Fruit fly (Drosophila melanogaster) whole organism, embryonic: ENCODE measurements around the gene AstC.

ENCODE experiments used
- Aef1 ChIP-seq: fragments of 200-800 bp; sonication (Bioruptor generic); IDR thresholded peaks from 3 replicates; pipeline ENCODE4 v1.3.6; 2022; ENCODE audit warnings: missing biosample characterization, missing genetic modification characterization
- CG10267 ChIP-seq: fragments of 200-800 bp; sonication (Bioruptor generic); optimal IDR thresholded peaks from 2 replicates; lab custom pipeline; 2018; ENCODE audit warnings: missing biosample characterization, mild to moderate bottlenecking, missing genetic modification characterization, moderate library complexity
- CG10543 ChIP-seq: fragments of 200-800 bp; sonication (Bioruptor generic); optimal IDR thresholded peaks from 3 replicates; lab custom pipeline; 2017; ENCODE audit warnings: missing biosample characterization, mild to moderate bottlenecking, missing genetic modification characterization, moderate library complexity
- CG10959 ChIP-seq: fragments of 200-800 bp; sonication (Bioruptor generic); IDR thresholded peaks from 2 replicates; pipeline ENCODE4 v1.3.6; 2022; ENCODE audit warnings: missing biosample characterization, missing genetic modification characterization
- CG11696 ChIP-seq: fragments of 200-800 bp; sonication (Bioruptor generic); IDR thresholded peaks from 2 replicates; pipeline ENCODE4 v1.3.6; 2022; ENCODE audit warnings: missing biosample characterization, missing genetic modification characterization
- CG12104 ChIP-seq: fragments of 200-800 bp; sonication (Bioruptor generic); optimal IDR thresholded peaks from 3 replicates; lab custom pipeline; 2016; ENCODE audit warnings: missing biosample characterization, missing genetic modification characterization
- CG12769 ChIP-seq: fragments of 200-800 bp; sonication (Bioruptor generic); optimal IDR thresholded peaks from 2 replicates; lab custom pipeline; 2019; ENCODE audit warnings: missing biosample characterization, mild to moderate bottlenecking, missing genetic modification characterization, moderate library complexity
- CG14860 ChIP-seq: fragments of 200-800 bp; sonication (Bioruptor generic); IDR thresholded peaks from 3 replicates; pipeline ENCODE4 v1.3.6; 2022; ENCODE audit warnings: missing biosample characterization, missing genetic modification characterization; ENCODE audit not compliant: partially characterized antibody
- CG15269 ChIP-seq: fragments of 200-800 bp; sonication (Bioruptor generic); optimal IDR thresholded peaks from 2 replicates; lab custom pipeline; 2018; ENCODE audit warnings: missing biosample characterization, mild to moderate bottlenecking, missing genetic modification characterization, moderate library complexity
- CG15514 ChIP-seq: fragments of 200-800 bp; sonication (Bioruptor generic); optimal IDR thresholded peaks from 3 replicates; lab custom pipeline; 2017; ENCODE audit warnings: missing biosample characterization, missing genetic modification characterization, mild to moderate bottlenecking, moderate library complexity, missing genetic modification reagents
- CG16813 ChIP-seq: fragments of 200-800 bp; sonication (Bioruptor generic); IDR thresholded peaks from 3 replicates; pipeline ENCODE4 v1.3.6; 2022; ENCODE audit warnings: missing biosample characterization, missing genetic modification characterization; ENCODE audit not compliant: partially characterized antibody
- CG17359 ChIP-seq: fragments of 200-800 bp; sonication (Bioruptor generic); optimal IDR thresholded peaks from 3 replicates; lab custom pipeline; 2018; ENCODE audit warnings: missing biosample characterization, mild to moderate bottlenecking, missing genetic modification characterization, moderate library complexity
- CG1792 ChIP-seq: fragments of 200-800 bp; sonication (Bioruptor generic); optimal IDR thresholded peaks from 2 replicates; lab custom pipeline; 2016; ENCODE audit warnings: missing biosample characterization, missing genetic modification characterization
- CG18764 ChIP-seq: fragments of 200-800 bp; sonication (Bioruptor generic); optimal IDR thresholded peaks from 3 replicates; lab custom pipeline; 2016; ENCODE audit warnings: missing biosample characterization, missing genetic modification characterization
- CG2116 ChIP-seq: fragments of 200-800 bp; sonication (Bioruptor generic); optimal IDR thresholded peaks from 3 replicates; lab custom pipeline; 2018; ENCODE audit warnings: missing biosample characterization, mild to moderate bottlenecking, missing genetic modification characterization
- CG31224 ChIP-seq: fragments of 200-800 bp; sonication (Bioruptor generic); IDR thresholded peaks from 2 replicates; pipeline ENCODE4 v1.3.6; 2022; ENCODE audit warnings: missing biosample characterization, missing genetic modification characterization
- CG5245 ChIP-seq: fragments of 200-800 bp; sonication (Bioruptor generic); optimal IDR thresholded peaks from 3 replicates; lab custom pipeline; 2016; ENCODE audit warnings: missing biosample characterization, missing genetic modification characterization
- Dll ChIP-seq: fragments of 200-800 bp; sonication (Bioruptor generic); IDR thresholded peaks from 4 replicates; pipeline ENCODE4 v1.3.6; 2022; ENCODE audit warnings: missing biosample characterization, missing genetic modification characterization; ENCODE audit not compliant: partially characterized antibody
- Doc3 ChIP-seq: fragments of 200-800 bp; sonication (Bioruptor generic); IDR thresholded peaks from 3 replicates; pipeline ENCODE4 v1.3.6; 2022; ENCODE audit warnings: missing biosample characterization, missing genetic modification characterization; ENCODE audit not compliant: partially characterized antibody
- Dref ChIP-seq: fragments of 200-800 bp; sonication (Bioruptor generic); IDR thresholded peaks from 2 replicates; pipeline ENCODE4 v1.3.6; 2022; ENCODE audit warnings: missing biosample characterization, missing genetic modification characterization
- Drgx ChIP-seq: fragments of 200-800 bp; sonication (Bioruptor generic); IDR thresholded peaks from 2 replicates; pipeline ENCODE4 v1.3.6; 2022; ENCODE audit warnings: missing biosample characterization, missing genetic modification characterization
- Hey ChIP-seq: fragments of 200-800 bp; sonication (Bioruptor generic); optimal IDR thresholded peaks from 3 replicates; lab custom pipeline; 2018; ENCODE audit warnings: missing biosample characterization, mild to moderate bottlenecking, missing genetic modification characterization
- HmgD ChIP-seq: fragments of 200-800 bp; sonication (Bioruptor generic); optimal IDR thresholded peaks from 3 replicates; lab custom pipeline; 2016; ENCODE audit warnings: missing biosample characterization, missing genetic modification characterization
- Hr3 ChIP-seq: fragments of 200-800 bp; sonication (Bioruptor generic); optimal IDR thresholded peaks from 3 replicates; lab custom pipeline; 2016; ENCODE audit warnings: missing biosample characterization, missing genetic modification characterization
- MBD-R2 ChIP-seq: fragments of 200-800 bp; sonication (Bioruptor generic); IDR thresholded peaks from 2 replicates; pipeline ENCODE4 v1.3.6; 2022; ENCODE audit warnings: missing biosample characterization, missing genetic modification characterization
- Mad ChIP-seq: fragments of 200-800 bp; sonication (Bioruptor generic); optimal IDR thresholded peaks from 2 replicates; lab custom pipeline; 2016; ENCODE audit warnings: missing biosample characterization, missing genetic modification characterization
- NfI ChIP-seq: fragments of 200-800 bp; sonication (Bioruptor generic); optimal IDR thresholded peaks from 3 replicates; lab custom pipeline; 2018; ENCODE audit warnings: missing biosample characterization, mild to moderate bottlenecking, missing genetic modification characterization, moderate library complexity
- Oli ChIP-seq: fragments of 200-800 bp; sonication (Bioruptor generic); optimal IDR thresholded peaks from 2 replicates; lab custom pipeline; 2018; ENCODE audit warnings: missing biosample characterization, mild to moderate bottlenecking, missing genetic modification characterization, moderate library complexity
- amos ChIP-seq: fragments of 200-800 bp; sonication (Bioruptor generic); IDR thresholded peaks from 2 replicates; pipeline ENCODE4 v1.3.6; 2022; ENCODE audit warnings: missing biosample characterization, missing genetic modification characterization; ENCODE audit not compliant: partially characterized antibody
- bowl ChIP-seq: fragments of 200-800 bp; sonication (Bioruptor generic); IDR thresholded peaks from 2 replicates; pipeline ENCODE4 v1.3.6; 2022; ENCODE audit warnings: missing biosample characterization, missing genetic modification characterization
- btn ChIP-seq: fragments of 200-800 bp; sonication (Bioruptor generic); optimal IDR thresholded peaks from 2 replicates; lab custom pipeline; 2016; ENCODE audit warnings: missing biosample characterization, missing genetic modification characterization
- chinmo ChIP-seq: fragments of 200-800 bp; sonication (Bioruptor generic); IDR thresholded peaks from 4 replicates; pipeline ENCODE4 v1.3.6; 2022; ENCODE audit warnings: missing biosample characterization, missing genetic modification characterization; ENCODE audit not compliant: partially characterized antibody
- chm ChIP-seq: fragments of 200-800 bp; sonication (Bioruptor generic); IDR thresholded peaks from 2 replicates; pipeline ENCODE4 v1.3.6; 2022; ENCODE audit warnings: missing biosample characterization, missing genetic modification characterization
- dmrt11E ChIP-seq: fragments of 200-800 bp; sonication (Bioruptor generic); optimal IDR thresholded peaks from 3 replicates; lab custom pipeline; 2018; ENCODE audit warnings: missing biosample characterization, mild to moderate bottlenecking, missing genetic modification characterization, moderate library complexity
- dpn ChIP-seq, 2 experiments: fragments of 200-800 bp; sonication (Bioruptor generic); optimal IDR thresholded peaks; 3 replicates each; lab custom pipeline; 2016; ENCODE audit warnings: missing biosample characterization in 2 of 2, missing genetic modification characterization in 2 of 2
- gcm ChIP-seq: fragments of 200-800 bp; sonication (Bioruptor generic); optimal IDR thresholded peaks from 2 replicates; lab custom pipeline; 2019; ENCODE audit warnings: missing biosample characterization, mild to moderate bottlenecking, missing genetic modification characterization, moderate library complexity
- nmo ChIP-seq: fragments of 200-800 bp; sonication (Bioruptor generic); optimal IDR thresholded peaks from 2 replicates; lab custom pipeline; 2018; ENCODE audit warnings: missing biosample characterization, mild to moderate bottlenecking, missing genetic modification characterization, moderate library complexity
- pb ChIP-seq: fragments of 200-800 bp; sonication (Bioruptor generic); optimal IDR thresholded peaks from 3 replicates; lab custom pipeline; 2016; ENCODE audit warnings: missing biosample characterization, missing genetic modification characterization
- pzg ChIP-seq: fragments of 200-800 bp; sonication (Bioruptor generic); optimal IDR thresholded peaks from 3 replicates; lab custom pipeline; 2018; ENCODE audit warnings: missing biosample characterization, mild to moderate bottlenecking, missing genetic modification characterization, moderate library complexity
- sc ChIP-seq, 3 experiments: fragments of >200 bp in 2 of 3; fragments of 200-800 bp in 1 of 3; sonication (Bioruptor generic) in 1 of 3; optimal IDR thresholded peaks; 2 replicates in 2 of 3; 3 replicates in 1 of 3; lab custom pipeline; 2017; ENCODE audit warnings: mild to moderate bottlenecking in 1 of 3, missing biosample characterization in 1 of 3, missing genetic modification characterization in 1 of 3, missing genetic modification reagents in 1 of 3
- seq ChIP-seq: fragments of 200-800 bp; sonication (Bioruptor generic); IDR thresholded peaks from 2 replicates; pipeline ENCODE4 v1.3.6; 2022; ENCODE audit warnings: missing biosample characterization, missing genetic modification characterization
- tap ChIP-seq: fragments of 200-800 bp; optimal IDR thresholded peaks from 3 replicates; lab custom pipeline; 2019; ENCODE audit warnings: missing biosample characterization, mild to moderate bottlenecking, missing genetic modification characterization, moderate library complexity
- trem ChIP-seq: fragments of 200-800 bp; optimal IDR thresholded peaks from 3 replicates; lab custom pipeline; 2019; ENCODE audit warnings: missing biosample characterization, mild to moderate bottlenecking, missing genetic modification characterization, moderate library complexity
- unc-4 ChIP-seq: fragments of 200-800 bp; sonication (Bioruptor generic); IDR thresholded peaks from 2 replicates; pipeline ENCODE4 v1.3.6; 2022; ENCODE audit warnings: missing biosample characterization, missing genetic modification characterization; ENCODE audit not compliant: partially characterized antibody
- wdn ChIP-seq: fragments of 200-800 bp; sonication (Bioruptor generic); IDR thresholded peaks from 2 replicates; pipeline ENCODE4 v1.3.6; 2022; ENCODE audit warnings: missing biosample characterization, missing genetic modification characterization
- yki ChIP-seq: fragments of >200 bp; optimal IDR thresholded peaks from 3 replicates; lab custom pipeline; 2018
- zen2 ChIP-seq: fragments of 200-800 bp; sonication (Bioruptor generic); IDR thresholded peaks from 3 replicates; pipeline ENCODE4 v1.3.6; 2022; ENCODE audit warnings: missing biosample characterization, missing genetic modification characterization; ENCODE audit not compliant: partially characterized antibody

Gene AstC

DNA sequence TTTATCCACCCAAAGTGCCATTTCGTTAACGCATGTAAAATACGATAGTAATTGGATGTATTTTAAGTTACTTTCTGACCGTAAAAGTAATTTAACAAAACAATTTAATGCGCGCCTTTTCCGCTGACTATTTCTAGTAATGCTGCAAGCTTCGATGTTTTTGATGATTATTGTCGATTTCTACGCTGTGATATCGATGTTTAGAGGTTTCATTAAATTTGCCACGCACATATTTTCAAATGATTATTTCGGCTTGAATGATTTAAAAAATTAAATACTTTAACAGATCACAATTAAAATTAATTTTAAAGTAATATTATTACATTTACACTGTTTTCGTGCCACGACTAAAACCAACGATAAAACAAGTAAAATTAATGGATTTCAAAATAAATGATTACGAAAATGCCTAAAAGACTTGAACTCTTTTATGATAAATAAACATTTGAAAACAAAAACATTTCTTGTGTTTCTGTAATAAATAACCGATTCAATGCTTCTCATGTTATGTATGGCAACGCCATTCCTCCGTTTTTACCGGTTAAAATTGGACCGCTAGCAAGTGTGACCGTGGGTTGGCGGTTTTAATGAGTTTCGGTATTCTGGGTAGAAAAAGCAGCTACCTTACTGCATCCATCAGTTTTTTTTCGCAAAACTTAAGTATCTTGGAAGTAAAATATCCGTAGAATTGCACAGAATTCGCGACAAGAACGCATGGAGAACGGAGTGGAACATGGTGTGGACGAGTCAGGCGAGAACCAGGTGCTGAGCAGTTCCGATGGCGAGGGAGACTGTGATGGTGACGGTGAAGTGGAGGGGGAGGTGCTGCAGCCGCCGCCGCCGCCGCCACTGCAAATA, 49.2 kb upstream of the AstC start, which contains the start of the genes RfC38 and CG4751 (continued):
- TF ChIP-seq MBD-R2 (GFP tag; lab: Robert Waterston, UW) (peak; percentile 74), unc-4 (GFP tag; lab: Robert Waterston, UW) (peak; percentile 68), CG11696 (GFP tag; lab: Robert Waterston, UW) (no peak), Drgx (GFP tag; lab: Robert Waterston, UW) (no peak), gcm (GFP tag; lab: Kevin White, UChicago) (no peak), CG10267 (tag; lab: Kevin White, UChicago) (peak; percentile 56), CG18764 (GFP tag; lab: Kevin White, UChicago) (no peak), Hr3 (GFP tag; lab: Kevin White, UChicago) (peak; percentile 18), amos (peak; percentile 65), Hey (tag; lab: Kevin White, UChicago) (no peak), CG10959 (GFP tag; lab: Robert Waterston, UW) (no peak), trem (peak; percentile 67), zen2 (peak; percentile 41; the same call in 1 of the 3 replicates), CG16813 (peak; percentile 63), chm (GFP tag; lab: Robert Waterston, UW) (0 out of 2 replicates have a peak, but pooled peaks have one; percentile 14), nmo (GFP tag; lab: Kevin White, UChicago) (peak; percentile 39), dmrt11E (tag; lab: Kevin White, UChicago) (peak; percentile 12), CG10543 (GFP tag; lab: Kevin White, UChicago) (no peak), dpn (GFP tag; optimal IDR thresholded peaks at IDR 0.05; lab: Kevin White, UChicago) (peak in 1 of 2 experiments; percentile 22), CG31224 (GFP tag; lab: Robert Waterston, UW) (no peak), CG12104 (GFP tag; lab: Kevin White, UChicago) (no peak), CG15514 (peak; percentile 46), yki (no peak), sc (optimal IDR thresholded peaks at IDR 0.05; lab: Kevin White, UChicago) (no peak), sc (GFP tag; optimal IDR thresholded peaks at IDR 0.05; lab: Kevin White, UChicago) (no peak), Dll (GFP tag; lab: Robert Waterston, UW) (peak; percentile 84), CG5245 (no peak), seq (GFP tag; lab: Robert Waterston, UW) (no peak), pb (peak; percentile 4), CG1792 (GFP tag; lab: Kevin White, UChicago) (no peak), Doc3 (GFP tag; lab: Robert Waterston, UW) (peak; percentile 73), btn (GFP tag; lab: Kevin White, UChicago) (no peak), bowl (no peak), CG14860 (GFP tag; lab: Robert Waterston, UW) (peak; percentile 61; the same call in 2 of the 3 replicates), wdn (GFP tag; lab: Robert Waterston, UW) (no peak), HmgD (GFP tag; lab: Kevin White, UChicago) (no peak), CG15269 (tag; lab: Kevin White, UChicago) (no peak), pzg (GFP tag; lab: Kevin White, UChicago) (peak; percentile 79), tap (tag; lab: Kevin White, UChicago) (no peak), chinmo (GFP tag; lab: Robert Waterston, UW) (0 out of 4 replicates have a peak, but pooled peaks have one; percentile 57), Aef1 (GFP tag; lab: Robert Waterston, UW) (no peak), NfI (peak; percentile 7), Mad (GFP tag; lab: Kevin White, UChicago) (no peak), CG2116 (GFP tag; lab: Kevin White, UChicago) (peak; percentile 73), CG17359 (tag; lab: Kevin White, UChicago) (no peak), CG12769 (tag; lab: Kevin White, UChicago) (no peak), Oli (tag; lab: Kevin White, UChicago) (no peak), Dref (GFP tag; lab: Robert Waterston, UW) (peak; percentile 75)
